In the genomic region with DNA sequence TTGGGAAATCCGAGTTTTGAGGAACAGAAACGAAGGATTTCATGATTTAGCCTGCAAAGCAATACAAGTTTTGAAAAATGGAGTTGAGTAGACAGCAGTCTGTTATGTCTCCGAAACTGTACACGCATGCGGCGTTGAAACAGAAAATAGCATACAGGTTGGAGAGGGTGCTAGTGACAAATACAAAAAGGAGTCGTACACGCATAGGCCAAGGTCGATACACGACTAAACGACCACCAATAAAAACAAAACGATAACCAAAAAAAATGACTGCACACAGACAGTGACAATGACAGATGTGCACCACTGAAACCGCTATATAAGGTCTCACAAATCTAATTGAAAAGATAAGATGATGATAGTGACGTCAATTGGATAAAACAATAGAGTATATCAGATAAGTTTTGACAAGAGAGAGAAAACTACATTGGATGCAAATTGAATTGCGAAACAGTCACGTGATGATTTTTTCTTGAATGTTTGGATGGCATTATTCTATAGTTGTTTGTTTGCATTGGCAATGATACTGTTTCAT, we compare ENCODE assay signal across 6 worm cellular contexts.
TF ChIP-seq lines count a peak whose summit lies in the region.

A gene (minus strand): TSS at position 51 of the 535 bp plus-strand sequence.

TF ChIP-seq in whole organism, L1 larva, 84 proteins besides CTCF, POLR2A, EP300 and RAD21 (continued from another document and continues in another):
- TF ChIP-seq lin-14 (GFP tag; optimal IDR thresholded peaks at IDR 0.05; lab: Kevin White, UChicago): peak; percentile 80
- TF ChIP-seq elt-2 (tag; optimal IDR thresholded peaks at IDR 0.05; lab: Kevin White, UChicago): peak; percentile 43
- TF ChIP-seq efl-3 (GFP tag; optimal IDR thresholded peaks at IDR 0.05; lab: Kevin White, UChicago): no peak
- peak in 1 of 3 experiments; percentile 16 for TF ChIP-seq dpl-1 (GFP tag; optimal IDR thresholded peaks at IDR 0.05; lab: Kevin White, UChicago)
- TF ChIP-seq pag-3 (tag; optimal IDR thresholded peaks at IDR 0.05; lab: Kevin White, UChicago; ENCODE audit: borderline replicate concordance, insufficient read depth): peak; percentile 89
- peak in 1 of 2 experiments; percentile 3 for TF ChIP-seq mdl-1 (tag; optimal IDR thresholded peaks at IDR 0.05; lab: Kevin White, UChicago)
- no peak for TF ChIP-seq ztf-4 (tag; optimal IDR thresholded peaks at IDR 0.05; lab: Kevin White, UChicago)
- TF ChIP-seq lin-35 (GFP tag; optimal IDR thresholded peaks at IDR 0.05; lab: Kevin White, UChicago): peak in 1 of 2 experiments; percentile 41
- peak; percentile 37 for TF ChIP-seq blmp-1 (tag; optimal IDR thresholded peaks at IDR 0.05; lab: Kevin White, UChicago)
- TF ChIP-seq nhr-19 (GFP tag; conservative IDR thresholded peaks at IDR 0.05; lab: Robert Waterston, UW): peak; percentile 43
- no peak for TF ChIP-seq nhr-237 (tag; optimal IDR thresholded peaks at IDR 0.05; lab: Kevin White, UChicago)
- TF ChIP-seq swsn-7 (tag; optimal IDR thresholded peaks at IDR 0.05; lab: Kevin White, UChicago): peak; percentile 27
- peak; percentile 66 for TF ChIP-seq snu-23 (GFP tag; optimal IDR thresholded peaks at IDR 0.05; lab: Kevin White, UChicago)
- peak; percentile 97 for TF ChIP-seq nhr-20 (tag; optimal IDR thresholded peaks at IDR 0.05; lab: Kevin White, UChicago)
- peak; percentile 38 for TF ChIP-seq zip-4 (GFP tag; optimal IDR thresholded peaks at IDR 0.05; lab: Kevin White, UChicago)
- no peak for TF ChIP-seq unc-62 (GFP tag; optimal IDR thresholded peaks at IDR 0.05; lab: Kevin White, UChicago)
- peak; percentile 84 for TF ChIP-seq nhr-90 (tag; optimal IDR thresholded peaks at IDR 0.05; lab: Kevin White, UChicago; ENCODE audit: poor library complexity)
- TF ChIP-seq pqm-1 (tag; optimal IDR thresholded peaks at IDR 0.05; lab: Kevin White, UChicago): no peak
- TF ChIP-seq nhr-85 (tag; lab: Kevin White, UChicago): peak; percentile 97
- TF ChIP-seq fkh-8 (tag; optimal IDR thresholded peaks at IDR 0.05; lab: Kevin White, UChicago): no peak

TF ChIP-seq in whole organism, L2 larva, 48 proteins besides CTCF, POLR2A, EP300 and RAD21 (continued from another document):
- TF ChIP-seq nhr-77 (tag; optimal IDR thresholded peaks at IDR 0.05; lab: Kevin White, UChicago) (no peak), blmp-1 (tag; optimal IDR thresholded peaks at IDR 0.05; lab: Kevin White, UChicago; ENCODE audit: insufficient read depth) (peak; percentile 34), mdl-1 (tag; optimal IDR thresholded peaks at IDR 0.05; lab: Kevin White, UChicago) (peak in 1 of 2 experiments; percentile 33), gmeb-1 (tag; optimal IDR thresholded peaks at IDR 0.05; lab: Kevin White, UChicago) (peak; percentile 51), nhr-10 (tag; optimal IDR thresholded peaks at IDR 0.05; lab: Kevin White, UChicago) (no peak), F13H6.1 (tag; optimal IDR thresholded peaks at IDR 0.05; lab: Kevin White, UChicago) (peak; percentile 32), R02D3.7 (tag; optimal IDR thresholded peaks at IDR 0.05; lab: Kevin White, UChicago) (no peak), nhr-25 (tag; optimal IDR thresholded peaks at IDR 0.05; lab: Kevin White, UChicago) (peak; percentile 75), ZK546.5 (tag; optimal IDR thresholded peaks at IDR 0.05; lab: Kevin White, UChicago) (no peak), egl-27 (tag; optimal IDR thresholded peaks at IDR 0.05; lab: Kevin White, UChicago) (peak; percentile 56), lin-11 (tag; optimal IDR thresholded peaks at IDR 0.05; lab: Kevin White, UChicago) (no peak), nhr-6 (tag; optimal IDR thresholded peaks at IDR 0.05; lab: Kevin White, UChicago) (peak; percentile 33)

TF ChIP-seq in whole organism, L3 larva, 47 proteins besides CTCF, POLR2A, EP300 and RAD21 (continued from another document and continues in another):
- TF ChIP-seq ceh-82 (tag; optimal IDR thresholded peaks at IDR 0.05; lab: Kevin White, UChicago) (no peak), snpc-4 (tag; optimal IDR thresholded peaks at IDR 0.05; lab: Kevin White, UChicago) (no peak), unc-62 (GFP tag; optimal IDR thresholded peaks at IDR 0.05; lab: Kevin White, UChicago) (peak; percentile 34), lin-15B (tag; optimal IDR thresholded peaks at IDR 0.05; lab: Kevin White, UChicago) (no peak), daf-12 (tag; optimal IDR thresholded peaks at IDR 0.05; lab: Kevin White, UChicago) (no peak), elt-3 (tag; optimal IDR thresholded peaks at IDR 0.05; lab: Kevin White, UChicago) (peak in 2 of 3 experiments; percentile 61 to 89), nfya-1 (tag; optimal IDR thresholded peaks at IDR 0.05; lab: Kevin White, UChicago; ENCODE audit: insufficient read depth) (no peak), fkh-2 (tag; optimal IDR thresholded peaks at IDR 0.05; lab: Kevin White, UChicago) (no peak), eor-1 (tag; optimal IDR thresholded peaks at IDR 0.05; lab: Kevin White, UChicago) (no peak), nhr-67 (tag; optimal IDR thresholded peaks at IDR 0.05; lab: Kevin White, UChicago) (no peak), hmg-11 (tag; optimal IDR thresholded peaks at IDR 0.05; lab: Kevin White, UChicago) (no peak), lsy-12 (tag; optimal IDR thresholded peaks at IDR 0.05; lab: Kevin White, UChicago) (no peak), elt-2 (tag; optimal IDR thresholded peaks at IDR 0.05; lab: Kevin White, UChicago) (peak; percentile 79), aly-2 (tag; optimal IDR thresholded peaks at IDR 0.05; lab: Kevin White, UChicago) (no peak), nhr-28 (tag; optimal IDR thresholded peaks at IDR 0.05; lab: Kevin White, UChicago) (no peak), mdl-1 (tag; optimal IDR thresholded peaks at IDR 0.05; lab: Kevin White, UChicago) (peak; percentile 31), nhr-25 (tag; optimal IDR thresholded peaks at IDR 0.05; lab: Kevin White, UChicago) (peak; percentile 78), nhr-23 (tag; optimal IDR thresholded peaks at IDR 0.05; lab: Kevin White, UChicago) (peak; percentile 67), nhr-77 (tag; optimal IDR thresholded peaks at IDR 0.05; lab: Kevin White, UChicago) (no peak), unc-39 (tag; optimal IDR thresholded peaks at IDR 0.05; lab: Kevin White, UChicago) (no peak), mml-1 (tag; optimal IDR thresholded peaks at IDR 0.05; lab: Kevin White, UChicago) (no peak), nhr-12 (tag; optimal IDR thresholded peaks at IDR 0.05; lab: Kevin White, UChicago) (no peak), pqm-1 (tag; optimal IDR thresholded peaks at IDR 0.05; lab: Kevin White, UChicago) (no peak), tbx-2 (tag; optimal IDR thresholded peaks at IDR 0.05; lab: Kevin White, UChicago) (no peak), ZK546.5 (tag; optimal IDR thresholded peaks at IDR 0.05; lab: Kevin White, UChicago) (no peak)

TF ChIP-seq in whole organism, L4 larva, 104 proteins besides CTCF, POLR2A, EP300 and RAD21 (continued from another document):
- TF ChIP-seq egl-27 (tag; optimal IDR thresholded peaks at IDR 0.05; lab: Kevin White, UChicago) (no peak), zag-1 (tag; optimal IDR thresholded peaks at IDR 0.05; lab: Kevin White, UChicago) (no peak), dmd-6 (GFP tag; IDR thresholded peaks at IDR 0.05; lab: Robert Waterston, UW) (peak; percentile 67), T20F7.1 (GFP tag; optimal IDR thresholded peaks at IDR 0.05; lab: Kevin White, UChicago) (peak; percentile 37), nhr-25 (tag; optimal IDR thresholded peaks at IDR 0.05; lab: Kevin White, UChicago; ENCODE audit: borderline replicate concordance, insufficient read depth) (peak; percentile 86), tra-1 (GFP tag; IDR thresholded peaks at IDR 0.05; lab: Robert Waterston, UW) (peak; percentile 74; the same call in 1 of the 2 replicates), T26A8.4 (GFP tag; IDR thresholded peaks at IDR 0.05; lab: Robert Waterston, UW) (peak; percentile 39; the same call in 1 of the 2 replicates), zip-11 (GFP tag; IDR thresholded peaks at IDR 0.05; lab: Robert Waterston, UW) (no peak), cey-2 (tag; optimal IDR thresholded peaks at IDR 0.05; lab: Kevin White, UChicago; ENCODE audit: borderline replicate concordance, insufficient read depth) (peak; percentile 15), ceh-20 (GFP tag; IDR thresholded peaks at IDR 0.05; lab: Robert Waterston, UW) (peak; percentile 47; the same call in 1 of the 2 replicates), mep-1 (tag; optimal IDR thresholded peaks at IDR 0.05; lab: Kevin White, UChicago) (peak; percentile 70), aha-1 (tag; lab: Kevin White, UChicago) (peak; percentile 86), F49E8.2 (tag; optimal IDR thresholded peaks at IDR 0.05; lab: Kevin White, UChicago; ENCODE audit: borderline replicate concordance) (no peak)

TF ChIP-seq in whole organism, mixed stage, embryonic, 35 proteins besides CTCF, POLR2A, EP300 and RAD21 (continued from another document):
- TF ChIP-seq snpc-4 (tag; optimal IDR thresholded peaks at IDR 0.05; lab: Kevin White, UChicago) (no peak), flh-1 (GFP tag; optimal IDR thresholded peaks at IDR 0.05; lab: Kevin White, UChicago) (no peak), nhr-2 (tag; optimal IDR thresholded peaks at IDR 0.05; lab: Kevin White, UChicago) (peak; percentile 56)

TF ChIP-seq in whole organism, young adult, 124 proteins besides CTCF, POLR2A, EP300 and RAD21 (continued from another document):
- TF ChIP-seq madf-10 (tag; optimal IDR thresholded peaks at IDR 0.05; lab: Kevin White, UChicago) (no peak), B0035.1 (tag; optimal IDR thresholded peaks at IDR 0.05; lab: Kevin White, UChicago) (no peak), ceh-91 (GFP tag; IDR thresholded peaks at IDR 0.05; lab: Robert Waterston, UW) (no peak), bed-1 (GFP tag; IDR thresholded peaks at IDR 0.05; lab: Robert Waterston, UW) (no peak), nhr-179 (tag; optimal IDR thresholded peaks at IDR 0.05; lab: Kevin White, UChicago) (no peak), lsy-27 (tag; optimal IDR thresholded peaks at IDR 0.05; lab: Kevin White, UChicago; ENCODE audit: borderline replicate concordance, insufficient read depth) (no peak), egl-18 (GFP tag; IDR thresholded peaks at IDR 0.05; lab: Robert Waterston, UW) (no peak), zim-3 (tag; optimal IDR thresholded peaks at IDR 0.05; lab: Kevin White, UChicago) (no peak), egrh-3 (GFP tag; IDR thresholded peaks at IDR 0.05; lab: Robert Waterston, UW) (no peak), T26A5.8 (tag; optimal IDR thresholded peaks at IDR 0.05; lab: Kevin White, UChicago) (no peak), mel-28 (tag; optimal IDR thresholded peaks at IDR 0.05; lab: Kevin White, UChicago; ENCODE audit: borderline replicate concordance) (no peak), madf-3 (GFP tag; IDR thresholded peaks at IDR 0.05; lab: Robert Waterston, UW) (no peak), F52B5.7 (tag; optimal IDR thresholded peaks at IDR 0.05; lab: Kevin White, UChicago) (no peak), lin-40 (tag; optimal IDR thresholded peaks at IDR 0.05; lab: Kevin White, UChicago) (peak; percentile 69), snpc-4 (GFP tag; optimal IDR thresholded peaks at IDR 0.05; lab: Kevin White, UChicago) (no peak), snpc-4 (tag; optimal IDR thresholded peaks at IDR 0.05; lab: Kevin White, UChicago) (no peak), xnd-1 (tag; optimal IDR thresholded peaks at IDR 0.05; lab: Kevin White, UChicago) (no peak), attf-6 (GFP tag; IDR thresholded peaks at IDR 0.05; lab: Robert Waterston, UW) (no peak), ekl-4 (GFP tag; IDR thresholded peaks at IDR 0.05; lab: Robert Waterston, UW) (no peak), repo-1 (tag; optimal IDR thresholded peaks at IDR 0.05; lab: Kevin White, UChicago) (no peak), hlh-12 (tag; optimal IDR thresholded peaks at IDR 0.05; lab: Kevin White, UChicago) (no peak), fkh-3 (tag; optimal IDR thresholded peaks at IDR 0.05; lab: Kevin White, UChicago) (no peak), cebp-2 (GFP tag; IDR thresholded peaks at IDR 0.05; lab: Robert Waterston, UW) (no peak), F57C9.4 (tag; optimal IDR thresholded peaks at IDR 0.05; lab: Kevin White, UChicago) (no peak), lsl-1 (GFP tag; optimal IDR thresholded peaks at IDR 0.05; lab: Kevin White, UChicago) (no peak), attf-5 (GFP tag; optimal IDR thresholded peaks at IDR 0.05; lab: Kevin White, UChicago) (peak; percentile 10), F37B4.10 (GFP tag; IDR thresholded peaks at IDR 0.05; lab: Robert Waterston, UW) (no peak), sea-2 (GFP tag; IDR thresholded peaks at IDR 0.05; lab: Robert Waterston, UW) (no peak), rec-8 (tag; optimal IDR thresholded peaks at IDR 0.05; lab: Kevin White, UChicago) (no peak), lin-54 (GFP tag; optimal IDR thresholded peaks at IDR 0.05; lab: Kevin White, UChicago) (no peak), lir-1 (GFP tag; conservative IDR thresholded peaks at IDR 0.05; lab: Robert Waterston, UW) (no peak), die-1 (tag; optimal IDR thresholded peaks at IDR 0.05; lab: Kevin White, UChicago) (no peak), bed-2 (GFP tag; IDR thresholded peaks at IDR 0.05; lab: Robert Waterston, UW) (no peak), hmg-1.2 (GFP tag; IDR thresholded peaks at IDR 0.05; lab: Robert Waterston, UW) (peak; percentile 63), T07F8.4 (tag; optimal IDR thresholded peaks at IDR 0.05; lab: Kevin White, UChicago) (no peak), nfya-1 (tag; optimal IDR thresholded peaks at IDR 0.05; lab: Kevin White, UChicago; ENCODE audit: borderline replicate concordance, insufficient read depth) (no peak), Y53F4B.3 (GFP tag; IDR thresholded peaks at IDR 0.05; lab: Robert Waterston, UW) (no peak), ets-4 (GFP tag; optimal IDR thresholded peaks at IDR 0.05; lab: Kevin White, UChicago) (no peak), D2030.7 (GFP tag; IDR thresholded peaks at IDR 0.05; lab: Robert Waterston, UW) (no peak), nfya-2 (GFP tag; IDR thresholded peaks at IDR 0.05; lab: Robert Waterston, UW) (0 out of 2 replicates have a peak, but pooled peaks have one; percentile 50), ceh-100 (GFP tag; IDR thresholded peaks at IDR 0.05; lab: Robert Waterston, UW) (no peak), somi-1 (GFP tag; optimal IDR thresholded peaks at IDR 0.05; lab: Kevin White, UChicago) (peak; percentile 39)
